Worm (Caenorhabditis elegans) whole organism, early embryonic: Measurements from ENCODE around the gene din-1.

Source experiments
- B0310.2 ChIP-seq: sonication (generic microtip); optimal IDR thresholded peaks from 2 replicates; lab custom pipeline; 2016; ENCODE audit warnings: mild to moderate bottlenecking, missing genetic modification characterization, missing compliant biosample characterization
- F13C5.2 ChIP-seq: sonication (generic microtip); optimal IDR thresholded peaks from 2 replicates; lab custom pipeline; 2017; ENCODE audit warnings: mild to moderate bottlenecking, missing genetic modification characterization, inconsistent platforms, missing compliant biosample characterization
- ama-1 ChIP-seq: fragments of 150-350 bp; optimal IDR thresholded peaks from 2 replicates; lab custom pipeline; 2014
- ceh-13 ChIP-seq: fragments of 200-800 bp; sonication (Bioruptor generic); optimal IDR thresholded peaks from 2 replicates; lab custom pipeline; 2018; ENCODE audit warnings: mild to moderate bottlenecking, missing genetic modification characterization, missing compliant biosample characterization
- scrt-1 ChIP-seq: fragments of 200-800 bp; sonication (Bioruptor generic); IDR thresholded peaks from 2 replicates; pipeline ENCODE4 v1.3.6; 2022; ENCODE audit warnings: missing genetic modification characterization, missing compliant biosample characterization
- sea-1 ChIP-seq: fragments of 200-800 bp; sonication (Bioruptor generic); conservative IDR thresholded peaks from 2 replicates; pipeline ENCODE4 v1.3.6; 2022; ENCODE audit warnings: missing genetic modification characterization, missing compliant biosample characterization

- TF ChIP-seq F13C5.2 (no peak), ama-1 (lab: Kevin White, UChicago) (no peak), ceh-13 (GFP tag; lab: Kevin White, UChicago) (no peak), scrt-1 (no peak), B0310.2 (tag; lab: Kevin White, UChicago) (no peak), sea-1 (GFP tag; lab: Robert Waterston, UW) (no peak)
These were observed 9.3 kb upstream of the din-1 start for ce11 chrII:11642736-11643135.
